Worm (Caenorhabditis elegans) whole organism, L2 larva: ENCODE data around the gene F56C3.8.

Source experiments
- C34F6.9 ChIP-seq: fragments of 150-350 bp; optimal IDR thresholded peaks from 2 replicates; lab custom pipeline; 2014; ENCODE audit warnings: missing biosample characterization, missing genetic modification characterization
- F13H6.1 ChIP-seq: sonication (generic microtip); optimal IDR thresholded peaks from 2 replicates; lab custom pipeline; 2016; ENCODE audit warnings: missing genetic modification characterization, missing compliant biosample characterization
- R02D3.7 ChIP-seq: fragments of 150-350 bp; optimal IDR thresholded peaks from 2 replicates; lab custom pipeline; 2014; ENCODE audit warnings: missing biosample characterization, missing genetic modification characterization
- Y55F3AM.14 ChIP-seq: fragments of 200-800 bp; sonication (Bioruptor generic); optimal IDR thresholded peaks from 2 replicates; lab custom pipeline; 2018; ENCODE audit warnings: mild to moderate bottlenecking, missing genetic modification characterization, missing compliant biosample characterization
- ZK546.5 ChIP-seq: sonication (generic microtip); optimal IDR thresholded peaks from 2 replicates; lab custom pipeline; 2017; ENCODE audit warnings: missing biosample characterization, missing genetic modification characterization
- alr-1 ChIP-seq: fragments of 150-350 bp; optimal IDR thresholded peaks from 2 replicates; lab custom pipeline; 2014; ENCODE audit warnings: missing biosample characterization, missing genetic modification characterization
- aly-2 ChIP-seq: fragments of 150-350 bp; optimal IDR thresholded peaks from 2 replicates; lab custom pipeline; 2014; ENCODE audit warnings: missing biosample characterization, missing genetic modification characterization
- ama-1 ChIP-seq: fragments of 150-350 bp; optimal IDR thresholded peaks from 2 replicates; lab custom pipeline; 2018; ENCODE audit warnings: inconsistent platforms
- blmp-1 ChIP-seq: sonication (generic microtip); optimal IDR thresholded peaks from 2 replicates; lab custom pipeline; 2017; ENCODE audit warnings: missing genetic modification characterization, mild to moderate bottlenecking, missing compliant biosample characterization, antibody characterized with exemption, moderate library complexity; ENCODE audit not compliant: insufficient read depth
- ceh-16 ChIP-seq: fragments of 150-350 bp; optimal IDR thresholded peaks from 2 replicates; lab custom pipeline; 2014; ENCODE audit warnings: missing biosample characterization, missing genetic modification characterization
- ceh-82 ChIP-seq: fragments of 150-350 bp; optimal IDR thresholded peaks from 2 replicates; lab custom pipeline; 2014; ENCODE audit warnings: missing biosample characterization, missing genetic modification characterization
- crh-2 ChIP-seq: sonication (generic microtip); optimal IDR thresholded peaks from 2 replicates; lab custom pipeline; 2017; ENCODE audit warnings: missing biosample characterization, missing genetic modification characterization
- dmd-4 ChIP-seq: sonication (generic microtip); optimal IDR thresholded peaks from 2 replicates; lab custom pipeline; 2017; ENCODE audit warnings: missing biosample characterization, missing genetic modification characterization
- egl-27 ChIP-seq: sonication (generic microtip); optimal IDR thresholded peaks from 3 replicates; lab custom pipeline; 2017; ENCODE audit warnings: missing biosample characterization, missing genetic modification reagents, missing genetic modification characterization
- elt-1 ChIP-seq: fragments of 150-350 bp; optimal IDR thresholded peaks from 2 replicates; lab custom pipeline; 2014; ENCODE audit warnings: missing biosample characterization, missing genetic modification characterization
- elt-3 ChIP-seq: sonication (generic microtip); optimal IDR thresholded peaks from 2 replicates; lab custom pipeline; 2017; ENCODE audit warnings: missing biosample characterization, missing genetic modification characterization
- fos-1 ChIP-seq: fragments of 150-350 bp; optimal IDR thresholded peaks from 2 replicates; lab custom pipeline; 2014; ENCODE audit warnings: missing biosample characterization, missing genetic modification characterization
- gmeb-1 ChIP-seq: fragments of 150-350 bp; optimal IDR thresholded peaks from 2 replicates; lab custom pipeline; 2014; ENCODE audit warnings: missing biosample characterization, missing genetic modification characterization
- lin-11 ChIP-seq: fragments of 150-350 bp; sonication (generic microtip); optimal IDR thresholded peaks from 2 replicates; lab custom pipeline; 2014; ENCODE audit warnings: missing biosample characterization, missing genetic modification characterization, inconsistent platforms, mixed read lengths
- lin-13 ChIP-seq: fragments of 150-350 bp; optimal IDR thresholded peaks from 2 replicates; lab custom pipeline; 2014; ENCODE audit warnings: missing biosample characterization, missing genetic modification reagents, missing genetic modification characterization
- lin-39 ChIP-seq: fragments of 150-350 bp; optimal IDR thresholded peaks from 2 replicates; lab custom pipeline; 2014; ENCODE audit warnings: missing biosample characterization, missing genetic modification reagents, missing genetic modification characterization
- lsy-2 ChIP-seq, 2 experiments: fragments of 150-350 bp in 1 of 2; sonication (generic microtip) in 1 of 2; optimal IDR thresholded peaks; 2 replicates each; lab custom pipeline; 2014 to 2017; ENCODE audit warnings: missing biosample characterization in 2 of 2, missing genetic modification characterization in 2 of 2
- mab-5 ChIP-seq: fragments of 150-350 bp; optimal IDR thresholded peaks from 2 replicates; lab custom pipeline; 2014; ENCODE audit warnings: missing biosample characterization, missing genetic modification characterization
- mbf-1 ChIP-seq: sonication (generic microtip); optimal IDR thresholded peaks from 2 replicates; lab custom pipeline; 2017; ENCODE audit warnings: missing biosample characterization, missing genetic modification characterization
- mdl-1 ChIP-seq, 2 experiments: fragments of 150-350 bp in 1 of 2; sonication (generic microtip) in 1 of 2; optimal IDR thresholded peaks; 2 replicates each; lab custom pipeline; 2017; ENCODE audit warnings: missing biosample characterization in 2 of 2, missing genetic modification characterization in 2 of 2
- nhr-10 ChIP-seq: sonication (generic microtip); optimal IDR thresholded peaks from 2 replicates; lab custom pipeline; 2017; ENCODE audit warnings: missing biosample characterization, missing genetic modification characterization
- nhr-11 ChIP-seq: fragments of 150-350 bp; optimal IDR thresholded peaks from 2 replicates; lab custom pipeline; 2014; ENCODE audit warnings: missing biosample characterization, missing genetic modification characterization
- nhr-12 ChIP-seq: fragments of 150-350 bp; optimal IDR thresholded peaks from 2 replicates; lab custom pipeline; 2014; ENCODE audit warnings: missing biosample characterization, missing genetic modification characterization
- nhr-129 ChIP-seq: fragments of 150-350 bp; optimal IDR thresholded peaks from 2 replicates; lab custom pipeline; 2014; ENCODE audit warnings: missing biosample characterization, missing genetic modification characterization
- nhr-21 ChIP-seq: fragments of 150-350 bp; optimal IDR thresholded peaks from 2 replicates; lab custom pipeline; 2014; ENCODE audit warnings: missing biosample characterization, missing genetic modification characterization
- nhr-23 ChIP-seq: fragments of 150-350 bp; optimal IDR thresholded peaks from 2 replicates; lab custom pipeline; 2014; ENCODE audit warnings: missing biosample characterization, missing genetic modification reagents, missing genetic modification characterization
- nhr-237 ChIP-seq: fragments of 150-350 bp; optimal IDR thresholded peaks from 2 replicates; lab custom pipeline; 2014; ENCODE audit warnings: missing biosample characterization, missing genetic modification characterization
- nhr-25 ChIP-seq: fragments of 150-350 bp; sonication (generic microtip); optimal IDR thresholded peaks from 3 replicates; lab custom pipeline; 2014; ENCODE audit warnings: missing biosample characterization, missing genetic modification characterization
- nhr-6 ChIP-seq: fragments of 150-350 bp; optimal IDR thresholded peaks from 2 replicates; lab custom pipeline; 2014; ENCODE audit warnings: missing biosample characterization, missing genetic modification characterization
- nhr-77 ChIP-seq: fragments of 150-350 bp; optimal IDR thresholded peaks from 2 replicates; lab custom pipeline; 2014; ENCODE audit warnings: missing biosample characterization, missing genetic modification characterization
- peb-1 ChIP-seq: fragments of 150-350 bp; optimal IDR thresholded peaks from 2 replicates; lab custom pipeline; 2014; ENCODE audit warnings: missing biosample characterization, missing genetic modification characterization
- sem-4 ChIP-seq: fragments of 150-350 bp; optimal IDR thresholded peaks from 2 replicates; lab custom pipeline; 2014; ENCODE audit warnings: missing biosample characterization, missing genetic modification reagents, missing genetic modification characterization
- skn-1 ChIP-seq: sonication (generic microtip); optimal IDR thresholded peaks from 2 replicates; lab custom pipeline; 2017; ENCODE audit warnings: missing biosample characterization, missing genetic modification characterization
- sma-3 ChIP-seq: sonication (generic microtip); optimal IDR thresholded peaks from 2 replicates; lab custom pipeline; 2016; ENCODE audit warnings: missing genetic modification reagents, missing genetic modification characterization, missing compliant biosample characterization
- sma-9 ChIP-seq, 2 experiments: fragments of 150-350 bp in 1 of 2; sonication (generic microtip) in 1 of 2; optimal IDR thresholded peaks; 2 replicates each; lab custom pipeline; 2014 to 2016; ENCODE audit warnings: missing genetic modification characterization in 2 of 2, mild to moderate bottlenecking in 1 of 2, missing biosample characterization in 1 of 2, missing compliant biosample characterization in 1 of 2, missing genetic modification reagents in 1 of 2, moderate library complexity in 1 of 2
- snpc-4 ChIP-seq: fragments of 150-350 bp; optimal IDR thresholded peaks from 2 replicates; lab custom pipeline; 2014; ENCODE audit warnings: missing biosample characterization, missing genetic modification characterization
- unc-39 ChIP-seq: fragments of 150-350 bp; optimal IDR thresholded peaks from 2 replicates; lab custom pipeline; 2014; ENCODE audit warnings: missing biosample characterization, missing genetic modification characterization
- unc-55 ChIP-seq: fragments of 150-350 bp; sonication (generic microtip); optimal IDR thresholded peaks from 3 replicates; lab custom pipeline; 2014; ENCODE audit warnings: missing biosample characterization, missing genetic modification reagents, missing genetic modification characterization
- unc-62 ChIP-seq: fragments of 150-350 bp; optimal IDR thresholded peaks from 2 replicates; lab custom pipeline; 2014; ENCODE audit warnings: missing biosample characterization, missing genetic modification reagents, missing genetic modification characterization
- zag-1 ChIP-seq: fragments of 150-350 bp; optimal IDR thresholded peaks from 2 replicates; lab custom pipeline; 2014; ENCODE audit warnings: missing biosample characterization, missing genetic modification characterization
- ztf-1 ChIP-seq: fragments of 200-800 bp; sonication (Bioruptor generic); conservative IDR thresholded peaks from 2 replicates; pipeline ENCODE4 v1.3.6; 2022; ENCODE audit warnings: missing genetic modification characterization, missing compliant biosample characterization
- ztf-11 ChIP-seq: sonication (generic microtip); optimal IDR thresholded peaks from 2 replicates; lab custom pipeline; 2017; ENCODE audit warnings: missing biosample characterization, missing genetic modification characterization
- ztf-4 ChIP-seq: fragments of 150-350 bp; optimal IDR thresholded peaks from 2 replicates; lab custom pipeline; 2014; ENCODE audit warnings: missing biosample characterization, missing genetic modification characterization

Gene F56C3.8

DNA sequence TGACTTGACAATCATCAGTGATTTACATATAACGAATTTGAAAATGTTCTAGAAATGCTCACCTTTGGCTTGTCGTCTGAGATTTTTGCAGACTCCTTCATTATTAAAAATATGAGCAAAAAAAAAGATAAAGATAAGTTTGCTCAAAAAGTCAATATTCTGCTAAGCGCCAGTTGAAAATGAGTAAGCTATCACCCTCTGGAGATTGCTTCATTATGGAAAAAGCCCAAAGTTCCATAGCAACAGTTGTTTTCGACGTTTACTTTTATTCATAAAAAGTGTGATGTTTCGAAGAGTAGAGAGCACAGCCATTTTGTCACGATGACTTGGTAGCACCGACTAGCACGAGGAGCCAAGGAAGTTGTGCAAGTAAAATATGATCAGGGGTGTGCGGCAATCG lies 26.1 kb downstream of the F56C3.8 start, which contains the start of gene F56C3.3:
Gene F56C3.3, minus strand, starts transcription at position 101 of the 400 bp plus-strand sequence.
- TF ChIP-seq fos-1 (tag; lab: Kevin White, UChicago) (no peak), skn-1 (tag; lab: Kevin White, UChicago) (no peak), lin-13 (GFP tag; lab: Kevin White, UChicago) (no peak), aly-2 (no peak), C34F6.9 (tag; lab: Kevin White, UChicago) (no peak), F13H6.1 (tag; lab: Kevin White, UChicago) (no peak), alr-1 (no peak), ztf-1 (GFP tag; lab: Robert Waterston, UW) (no peak), mbf-1 (tag; lab: Kevin White, UChicago) (no peak), nhr-6 (no peak)
- TF ChIP-seq, all 48 proteins: peak for 0

DNA sequence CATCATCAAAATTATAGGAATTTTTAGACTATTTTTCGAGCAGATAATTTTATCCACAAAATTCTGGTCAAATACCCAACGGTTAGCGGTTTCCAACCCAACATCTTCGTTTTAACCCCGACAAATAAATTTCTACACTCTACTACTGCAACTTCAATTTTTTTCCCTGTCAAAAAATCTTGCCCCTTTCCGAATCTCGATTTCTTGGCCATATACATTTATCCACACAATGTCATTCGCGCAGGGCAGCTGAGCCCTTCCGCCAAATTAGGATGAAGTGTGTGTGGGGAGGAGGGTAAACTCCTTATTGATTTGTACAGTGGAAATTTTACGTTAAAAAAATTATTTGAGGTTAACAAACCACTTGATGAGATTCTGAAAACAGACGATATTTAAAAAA lies 39.6 kb downstream of the F56C3.8 start:
- peak; percentile 94 for TF ChIP-seq C34F6.9 (tag; lab: Kevin White, UChicago)
- TF ChIP-seq alr-1, result no peak
- TF ChIP-seq sma-9 (GFP tag; optimal IDR thresholded peaks at IDR 0.05; lab: Kevin White, UChicago), result peak; percentile 96
- TF ChIP-seq sma-9 (tag; optimal IDR thresholded peaks at IDR 0.05; lab: Kevin White, UChicago), result no peak
- peak; percentile 92 to 95 for TF ChIP-seq lsy-2 (tag; optimal IDR thresholded peaks at IDR 0.05; lab: Kevin White, UChicago)
- peak; percentile 93 for TF ChIP-seq lin-11 (tag; lab: Kevin White, UChicago)
- peak; percentile 82 for TF ChIP-seq skn-1 (tag; lab: Kevin White, UChicago)
- TF ChIP-seq peb-1 (tag; lab: Kevin White, UChicago), result no peak
- peak; percentile 79 for TF ChIP-seq ztf-11 (tag; lab: Kevin White, UChicago)
- TF ChIP-seq ztf-1 (GFP tag; lab: Robert Waterston, UW), result no peak
- TF ChIP-seq nhr-6, result peak; percentile 97
- TF ChIP-seq R02D3.7 (tag; lab: Kevin White, UChicago), result peak; percentile 67
- TF ChIP-seq Y55F3AM.14, result peak; percentile 85
- no peak for TF ChIP-seq nhr-23
- TF ChIP-seq mab-5 (tag; lab: Kevin White, UChicago), result peak; percentile 96
- TF ChIP-seq sem-4, result peak; percentile 96
- TF ChIP-seq zag-1 (tag; lab: Kevin White, UChicago), result peak; percentile 98
- peak; percentile 97 for TF ChIP-seq egl-27
- peak; percentile 55 for TF ChIP-seq lin-39 (tag; lab: Kevin White, UChicago)
- TF ChIP-seq ama-1 (lab: Kevin White, UChicago), result no peak
- TF ChIP-seq ztf-4 (tag; lab: Kevin White, UChicago), result peak; percentile 90
- TF ChIP-seq ceh-16 (tag; lab: Kevin White, UChicago), result peak; percentile 90
- peak; percentile 55 for TF ChIP-seq nhr-12 (tag; lab: Kevin White, UChicago)
- peak; percentile 65 for TF ChIP-seq ZK546.5 (tag; lab: Kevin White, UChicago)
- peak; percentile 92 for TF ChIP-seq gmeb-1 (tag; lab: Kevin White, UChicago)
- peak; percentile 98 for TF ChIP-seq sma-3
- peak; percentile 73 for TF ChIP-seq blmp-1 (tag; lab: Kevin White, UChicago)
- TF ChIP-seq nhr-25 (tag; lab: Kevin White, UChicago), result peak; percentile 95
- peak; percentile 98 for TF ChIP-seq fos-1 (tag; lab: Kevin White, UChicago)
- peak; percentile 70 to 92 for TF ChIP-seq mdl-1 (tag; optimal IDR thresholded peaks at IDR 0.05; lab: Kevin White, UChicago)
- peak; percentile 97 for TF ChIP-seq lin-13 (GFP tag; lab: Kevin White, UChicago)
- peak; percentile 94 for TF ChIP-seq F13H6.1 (tag; lab: Kevin White, UChicago)
- peak; percentile 89 for TF ChIP-seq snpc-4 (tag; lab: Kevin White, UChicago)
- TF ChIP-seq aly-2, result peak; percentile 63
- peak; percentile 65 for TF ChIP-seq mbf-1 (tag; lab: Kevin White, UChicago)
- peak; percentile 96 for TF ChIP-seq nhr-77 (tag; lab: Kevin White, UChicago)
- TF ChIP-seq unc-55, result peak; percentile 99
- TF ChIP-seq nhr-10 (tag; lab: Kevin White, UChicago), result peak; percentile 94
- TF ChIP-seq nhr-237, result peak; percentile 93
- peak; percentile 98 for TF ChIP-seq crh-2 (tag; lab: Kevin White, UChicago)
- TF ChIP-seq nhr-129, result peak; percentile 99
- TF ChIP-seq elt-3 (tag; lab: Kevin White, UChicago), result no peak
- peak; percentile 98 for TF ChIP-seq nhr-21 (tag; lab: Kevin White, UChicago)
- TF ChIP-seq unc-62 (GFP tag; lab: Kevin White, UChicago), result peak; percentile 72
- peak; percentile 64 for TF ChIP-seq nhr-11
- peak; percentile 98 for TF ChIP-seq ceh-82 (tag; lab: Kevin White, UChicago)
- no peak for TF ChIP-seq elt-1 (tag; lab: Kevin White, UChicago)
- TF ChIP-seq unc-39, result peak; percentile 72
- peak; percentile 72 for TF ChIP-seq dmd-4 (tag; lab: Kevin White, UChicago)
- TF ChIP-seq, all 48 proteins: peak for 41
